Worm (Caenorhabditis elegans): Measurements from ENCODE around the gene Y51A2A.12.
"Not testable (repeated sequence)": the region's sequence is repeated elsewhere in the genome, so short reads cannot be mapped to it uniquely, and the experiment has no call there.

The Y51A2A.12 gene

DNA sequence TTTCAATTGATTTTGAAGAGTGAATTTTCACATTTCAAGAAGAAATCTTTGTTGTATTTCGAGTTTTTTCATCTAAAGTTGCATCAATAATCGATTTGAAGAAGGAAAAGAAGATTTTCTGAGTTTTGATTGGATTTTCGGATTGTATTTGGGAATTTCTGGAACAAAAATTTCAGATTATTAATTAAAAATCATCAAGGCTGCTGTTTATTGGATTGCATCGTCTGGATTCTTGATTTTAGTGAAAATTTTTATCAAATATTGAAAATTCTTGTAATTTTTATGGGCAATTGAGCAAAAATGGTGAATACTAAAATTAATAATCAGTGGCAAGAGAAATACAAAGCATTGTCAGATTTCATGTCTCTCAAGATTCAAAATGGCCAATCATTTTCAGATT lies 6.1 kb downstream of the Y51A2A.12 start, which contains the start of gene Y51A2A.5:
TSS of gene Y51A2A.5 (plus strand) at position 301 of the 400 bp plus-strand sequence.
- TF ChIP-seq ztf-11 (tag; optimal IDR thresholded peaks at IDR 0.05) = no peak
- TF ChIP-seq ceh-16 (tag; optimal IDR thresholded peaks at IDR 0.05) = no peak
- no peak for TF ChIP-seq lin-39 (tag; optimal IDR thresholded peaks at IDR 0.05)

DNA sequence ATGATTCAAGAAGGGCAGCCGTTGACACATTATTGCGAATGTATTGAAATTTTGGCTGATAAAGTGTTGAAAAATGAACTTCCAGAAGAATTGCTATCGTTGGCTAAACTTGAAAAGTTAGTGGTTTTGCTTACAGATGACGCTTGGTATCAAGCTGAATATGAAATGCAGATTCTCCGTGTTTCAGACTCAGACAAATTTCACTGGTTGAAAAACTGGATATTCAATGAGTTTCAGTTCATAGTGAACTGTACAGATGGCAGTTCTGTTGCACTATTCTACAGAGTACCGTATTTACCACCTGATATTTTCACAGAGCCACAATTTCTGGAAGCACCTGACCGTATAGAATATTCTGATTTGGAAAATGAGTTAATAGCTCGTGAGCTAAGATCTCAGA lies 6.9 kb downstream of the Y51A2A.12 start:
- TF ChIP-seq ztf-11 (tag; optimal IDR thresholded peaks at IDR 0.05) = no peak
- no peak for TF ChIP-seq nhr-77 (tag; optimal IDR thresholded peaks at IDR 0.05)
- no peak for TF ChIP-seq nhr-237 (tag; optimal IDR thresholded peaks at IDR 0.05)
- TF ChIP-seq nhr-23 (tag; optimal IDR thresholded peaks at IDR 0.05) = no peak
- TF ChIP-seq F13H6.1 (tag; optimal IDR thresholded peaks at IDR 0.05) = no peak
- TF ChIP-seq R02D3.7 (tag; optimal IDR thresholded peaks at IDR 0.05) = no peak
- TF ChIP-seq snpc-4 (tag; optimal IDR thresholded peaks at IDR 0.05) = no peak
- no peak for TF ChIP-seq sma-3 (GFP tag; optimal IDR thresholded peaks at IDR 0.05)
- TF ChIP-seq aly-2 (tag; optimal IDR thresholded peaks at IDR 0.05) = no peak
- TF ChIP-seq nhr-129 (tag; optimal IDR thresholded peaks at IDR 0.05) = no peak
- TF ChIP-seq lin-13 (GFP tag; optimal IDR thresholded peaks at IDR 0.05) = no peak

DNA sequence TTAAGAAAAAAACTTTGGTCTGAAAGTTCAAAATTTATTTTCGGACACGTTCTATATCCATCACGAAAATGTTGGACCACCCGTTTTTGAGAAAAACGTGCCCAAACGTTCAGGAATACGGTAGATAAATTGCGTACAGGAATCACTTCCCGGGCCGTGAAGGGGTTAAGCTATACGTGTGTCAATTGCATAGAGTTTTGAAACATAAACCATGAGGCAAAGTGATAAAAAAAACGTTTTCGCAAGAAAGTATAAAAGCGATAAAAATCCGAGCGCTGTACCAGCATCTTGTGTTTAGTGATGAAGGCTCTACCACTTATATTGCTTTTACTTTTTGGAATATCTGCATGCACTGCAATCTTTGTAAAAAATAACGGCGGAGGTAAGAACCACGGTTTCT lies 10.0 kb downstream of the Y51A2A.12 start, which contains the start of gene Y51A2A.6:
TSS of gene Y51A2A.6 (plus strand) at position 301 of the 400 bp plus-strand sequence.
- not testable (repeated sequence) for TF ChIP-seq nhr-129 (tag; optimal IDR thresholded peaks at IDR 0.05); unc-55 (GFP tag; optimal IDR thresholded peaks at IDR 0.05); sem-4 (tag; optimal IDR thresholded peaks at IDR 0.05)

DNA sequence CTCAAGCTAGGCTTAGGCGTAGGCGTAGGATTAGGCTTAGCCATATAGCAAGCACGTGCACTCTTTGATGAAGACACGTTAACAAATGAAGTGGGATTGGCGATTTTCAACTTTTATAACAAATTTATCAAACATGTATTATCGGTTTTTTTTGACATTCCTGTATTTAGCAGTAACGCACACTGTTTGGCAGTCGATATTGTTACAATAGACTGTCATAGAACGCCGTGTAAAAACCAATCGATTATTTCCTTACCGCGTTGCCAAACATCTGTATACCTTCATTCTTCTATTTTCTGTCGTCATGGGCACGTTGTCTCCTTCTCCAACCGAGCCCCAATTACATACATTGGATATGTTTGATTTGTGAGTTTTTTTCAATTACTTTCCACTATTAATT lies 25.9 kb downstream of the Y51A2A.12 start, which contains the start of gene fbxb-119:
TSS of gene fbxb-119 (plus strand) at position 301 of the 400 bp plus-strand sequence.
- TF ChIP-seq nhr-6 (tag; optimal IDR thresholded peaks at IDR 0.05) (no peak), blmp-1 (tag; optimal IDR thresholded peaks at IDR 0.05; ENCODE audit: insufficient read depth) (no peak), nhr-11 (tag; optimal IDR thresholded peaks at IDR 0.05) (no peak), nhr-23 (tag; optimal IDR thresholded peaks at IDR 0.05) (no peak), nhr-77 (tag; optimal IDR thresholded peaks at IDR 0.05) (no peak), nhr-25 (tag; optimal IDR thresholded peaks at IDR 0.05) (no peak), ztf-1 (GFP tag; conservative IDR thresholded peaks at IDR 0.05) (no peak), skn-1 (tag; optimal IDR thresholded peaks at IDR 0.05) (no peak)

DNA sequence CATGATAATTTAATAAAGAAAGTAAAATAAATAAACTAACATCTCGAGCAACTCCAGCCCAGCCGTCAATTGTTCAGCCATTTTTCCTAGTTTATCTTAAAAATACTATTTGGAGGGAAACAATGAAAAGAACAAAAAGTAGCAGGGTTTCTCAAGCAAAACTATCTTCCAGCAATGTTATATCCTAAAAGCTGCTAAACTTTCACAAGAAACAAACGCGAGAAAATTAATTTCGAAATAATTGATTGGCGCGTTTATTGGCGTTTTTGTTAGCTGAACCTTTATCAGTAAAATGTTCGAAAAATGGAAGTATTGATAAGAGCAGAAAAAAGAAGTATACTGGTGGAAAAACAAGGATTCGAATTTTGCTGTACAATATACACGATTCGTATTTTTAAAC lies 30.8 kb downstream of the Y51A2A.12 start, which contains the start of gene B0462.5:
TSS of gene B0462.5 (minus strand) at position 101 of the 400 bp plus-strand sequence.
- TF ChIP-seq gmeb-1 (tag; optimal IDR thresholded peaks at IDR 0.05) (no peak), lin-39 (tag; optimal IDR thresholded peaks at IDR 0.05) (no peak), fos-1 (tag; optimal IDR thresholded peaks at IDR 0.05) (peak; percentile 35), nhr-25 (tag; optimal IDR thresholded peaks at IDR 0.05) (no peak)

DNA sequence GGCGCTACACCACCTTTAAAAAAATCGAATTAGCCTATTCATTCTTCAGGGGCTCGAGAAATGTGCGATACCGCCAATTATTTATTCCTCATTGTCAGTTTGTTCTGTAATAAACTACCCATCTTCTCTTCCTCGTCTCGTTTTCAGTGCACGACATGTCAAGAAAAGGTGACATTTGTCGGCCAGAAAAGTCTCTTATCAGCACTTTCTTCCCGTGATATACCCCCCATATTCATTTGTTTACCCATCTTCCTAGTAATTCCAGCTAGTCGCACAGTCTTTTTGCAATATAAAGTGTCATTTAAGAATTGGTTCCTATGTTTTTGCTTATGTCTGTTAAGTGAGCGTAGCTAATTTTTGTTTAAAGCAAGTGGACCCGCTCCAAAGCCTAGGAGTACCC lies 32.1 kb downstream of the Y51A2A.12 start:
- peak; percentile 70 for TF ChIP-seq fos-1 (tag; optimal IDR thresholded peaks at IDR 0.05)
- no peak for TF ChIP-seq dmd-4 (tag; optimal IDR thresholded peaks at IDR 0.05)
- no peak for TF ChIP-seq elt-1 (tag; optimal IDR thresholded peaks at IDR 0.05)
- TF ChIP-seq mab-5 (tag; optimal IDR thresholded peaks at IDR 0.05) = no peak
- TF ChIP-seq skn-1 (tag; optimal IDR thresholded peaks at IDR 0.05) = peak; percentile 11

DNA sequence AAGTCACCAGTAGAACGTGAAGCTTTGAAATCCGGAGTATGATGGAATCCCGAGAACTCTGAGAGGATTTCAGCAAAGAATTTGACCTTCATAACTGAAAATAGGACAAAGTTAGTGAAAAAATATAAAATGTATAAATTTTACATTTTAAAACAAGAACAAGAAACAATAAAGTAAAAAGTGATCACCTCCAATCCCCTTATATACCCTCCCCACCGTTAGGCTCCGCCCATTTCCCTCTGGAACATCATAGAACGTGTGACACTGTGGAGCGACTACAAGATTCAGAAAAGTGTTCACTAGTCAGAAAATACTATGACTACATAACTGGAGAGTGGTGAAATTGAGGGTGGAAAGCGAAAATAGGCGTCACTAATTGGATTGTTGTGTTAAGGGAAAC lies 38.7 kb downstream of the Y51A2A.12 start, which contains the start of gene B0462.4:
TSS of gene B0462.4 (minus strand) at position 101 of the 400 bp plus-strand sequence.
- no peak for TF ChIP-seq sma-9 (GFP tag; optimal IDR thresholded peaks at IDR 0.05)
- no peak for TF ChIP-seq sma-9 (tag; optimal IDR thresholded peaks at IDR 0.05)
- TF ChIP-seq dmd-4 (tag; optimal IDR thresholded peaks at IDR 0.05) = no peak
- no peak for TF ChIP-seq snpc-4 (tag; optimal IDR thresholded peaks at IDR 0.05)
- TF ChIP-seq lsy-2 (tag; optimal IDR thresholded peaks at IDR 0.05) = no peak
- no peak for TF ChIP-seq F13H6.1 (tag; optimal IDR thresholded peaks at IDR 0.05)
- TF ChIP-seq nhr-77 (tag; optimal IDR thresholded peaks at IDR 0.05) = no peak
- TF ChIP-seq unc-39 (tag; optimal IDR thresholded peaks at IDR 0.05) = no peak
- no peak for TF ChIP-seq elt-1 (tag; optimal IDR thresholded peaks at IDR 0.05)
- no peak for TF ChIP-seq nhr-23 (tag; optimal IDR thresholded peaks at IDR 0.05)
- TF ChIP-seq elt-3 (tag; optimal IDR thresholded peaks at IDR 0.05) = no peak
- TF ChIP-seq blmp-1 (tag; optimal IDR thresholded peaks at IDR 0.05; ENCODE audit: insufficient read depth) = no peak

Measured in whole organism, L2 larva.